Worm (Caenorhabditis elegans) whole organism, young adult: ENCODE measurements around the gene C02F5.5.

Experiments used
- C17E4.6 ChIP-seq: fragments of 200-800 bp; sonication (Bioruptor generic); IDR thresholded peaks from 2 replicates; pipeline ENCODE4 v1.3.6; 2022; ENCODE audit warnings: missing genetic modification reagents, missing genetic modification characterization, missing compliant biosample characterization
- F49E8.2 ChIP-seq: sonication (generic microtip); optimal IDR thresholded peaks from 3 replicates; lab custom pipeline; 2017; ENCODE audit warnings: missing genetic modification characterization, mild to moderate bottlenecking, missing compliant biosample characterization, antibody characterized with exemption, moderate library complexity; ENCODE audit not compliant: insufficient read depth
- ama-1 ChIP-seq, 3 experiments: fragments of 150-350 bp in 1 of 3; sonication (generic microtip) in 2 of 3; optimal IDR thresholded peaks; 2 replicates each; lab custom pipeline; 2014 to 2018; ENCODE audit warnings: missing biosample characterization in 2 of 3, missing genetic modification characterization in 2 of 3, missing genetic modification reagents in 2 of 3
- bed-2 ChIP-seq: fragments of 200-800 bp; sonication (Bioruptor generic); IDR thresholded peaks from 2 replicates; pipeline ENCODE4 v1.3.6; 2022; ENCODE audit warnings: missing genetic modification reagents, missing genetic modification characterization, missing compliant biosample characterization
- efl-1 ChIP-seq: fragments of 150-350 bp; optimal IDR thresholded peaks from 2 replicates; lab custom pipeline; 2014; ENCODE audit warnings: missing biosample characterization, missing genetic modification reagents, missing genetic modification characterization
- hmg-1.2 ChIP-seq: fragments of 200-800 bp; sonication (Bioruptor generic); IDR thresholded peaks from 2 replicates; pipeline ENCODE4 v1.3.6; 2022; ENCODE audit warnings: missing genetic modification reagents, missing genetic modification characterization, missing compliant biosample characterization
- lag-1 ChIP-seq: fragments of 200-800 bp; sonication (Bioruptor generic); IDR thresholded peaks from 2 replicates; pipeline ENCODE4 v1.3.6; 2022; ENCODE audit warnings: missing genetic modification reagents, missing genetic modification characterization, missing compliant biosample characterization
- sea-2 ChIP-seq: fragments of 200-800 bp; sonication (Bioruptor generic); IDR thresholded peaks from 2 replicates; pipeline ENCODE4 v1.3.6; 2022; ENCODE audit warnings: missing genetic modification characterization, missing compliant biosample characterization
- snpc-1.3 ChIP-seq: sonication (generic microtip); optimal IDR thresholded peaks from 2 replicates; lab custom pipeline; 2017; ENCODE audit warnings: missing genetic modification characterization, mild to moderate bottlenecking, missing compliant biosample characterization, antibody characterized with exemption, moderate library complexity, missing genotype, missing genetic modification reagents; ENCODE audit not compliant: insufficient read depth
- tbx-9 ChIP-seq: sonication (generic microtip); optimal IDR thresholded peaks from 2 replicates; lab custom pipeline; 2016; ENCODE audit warnings: borderline replicate concordance, missing genetic modification characterization, inconsistent platforms, missing compliant biosample characterization
- ztf-6 ChIP-seq: fragments of 200-800 bp; sonication (Bioruptor generic); IDR thresholded peaks from 2 replicates; pipeline ENCODE4 v1.3.6; 2022; ENCODE audit warnings: missing genetic modification reagents, missing genetic modification characterization, missing compliant biosample characterization

ce11 chrIII:8239325-8239724 lies 3.3 kb downstream of the C02F5.5 start, which contains the start of gene tsp-1:
- no peak for TF ChIP-seq hmg-1.2 (GFP tag; lab: Robert Waterston, UW)
- no peak for TF ChIP-seq ama-1 (optimal IDR thresholded peaks at IDR 0.05; lab: Kevin White, UChicago)
- TF ChIP-seq ama-1 (GFP tag; optimal IDR thresholded peaks at IDR 0.05; lab: Kevin White, UChicago): no peak
- no peak for TF ChIP-seq tbx-9 (tag; lab: Kevin White, UChicago)
- no peak for TF ChIP-seq sea-2 (GFP tag; lab: Robert Waterston, UW)
- TF ChIP-seq C17E4.6 (GFP tag; lab: Robert Waterston, UW): no peak
- TF ChIP-seq lag-1 (GFP tag; lab: Robert Waterston, UW): no peak
- no peak for TF ChIP-seq ztf-6
- no peak for TF ChIP-seq bed-2 (GFP tag; lab: Robert Waterston, UW)
- TF ChIP-seq efl-1 (GFP tag; lab: Kevin White, UChicago): no peak
- no peak for TF ChIP-seq F49E8.2 (tag; lab: Kevin White, UChicago)
- TF ChIP-seq snpc-1.3 (tag; lab: Kevin White, UChicago): no peak
